Fruit fly (Drosophila melanogaster) whole organism, prepupa: Measurements from ENCODE around the gene p38b.

Source experiments
- Blimp-1 ChIP-seq: fragments of 200-800 bp; sonication (Bioruptor generic); optimal IDR thresholded peaks from 3 replicates; lab custom pipeline; 2017; ENCODE audit warnings: missing biosample characterization, missing genetic modification characterization, mild to moderate bottlenecking, moderate library complexity, missing genetic modification reagents
- CG10631 ChIP-seq: fragments of 200-800 bp; sonication (Bioruptor generic); optimal IDR thresholded peaks from 2 replicates; lab custom pipeline; 2016; ENCODE audit warnings: missing biosample characterization, missing genetic modification characterization
- CG11294 ChIP-seq: fragments of 200-800 bp; sonication (Bioruptor generic); IDR thresholded peaks from 2 replicates; pipeline ENCODE4 v1.3.6; 2022; ENCODE audit warnings: missing biosample characterization, missing genetic modification characterization
- CG11762 ChIP-seq: fragments of 200-800 bp; sonication (Bioruptor generic); optimal IDR thresholded peaks from 3 replicates; lab custom pipeline; 2016; ENCODE audit warnings: missing biosample characterization, missing genetic modification characterization; ENCODE audit not compliant: insufficient read depth
- CG1621 ChIP-seq: fragments of 200-800 bp; sonication (Bioruptor generic); optimal IDR thresholded peaks from 3 replicates; lab custom pipeline; 2018; ENCODE audit warnings: missing biosample characterization, mild to moderate bottlenecking, missing genetic modification characterization
- CG16779 ChIP-seq: fragments of 200-800 bp; sonication (Bioruptor generic); optimal IDR thresholded peaks from 3 replicates; lab custom pipeline; 2017; ENCODE audit warnings: missing biosample characterization, mild to moderate bottlenecking, missing genetic modification characterization
- CG3032 ChIP-seq: fragments of 200-800 bp; optimal IDR thresholded peaks from 2 replicates; lab custom pipeline; 2019; ENCODE audit warnings: missing biosample characterization, mild to moderate bottlenecking, missing genetic modification characterization, moderate library complexity
- CG31627 ChIP-seq: fragments of 200-800 bp; sonication (Bioruptor generic); optimal IDR thresholded peaks from 3 replicates; lab custom pipeline; 2016; ENCODE audit warnings: missing biosample characterization, missing genetic modification characterization
- CG32006 ChIP-seq: fragments of 200-800 bp; sonication (Bioruptor generic); optimal IDR thresholded peaks from 3 replicates; lab custom pipeline; 2017; ENCODE audit warnings: missing biosample characterization, mild to moderate bottlenecking, missing genetic modification characterization
- CG34406 ChIP-seq: fragments of 200-800 bp; sonication (Bioruptor generic); optimal IDR thresholded peaks from 3 replicates; lab custom pipeline; 2016; ENCODE audit warnings: missing biosample characterization, missing genetic modification characterization
- CG3919 ChIP-seq: fragments of 200-800 bp; sonication (Bioruptor generic); optimal IDR thresholded peaks from 3 replicates; lab custom pipeline; 2016; ENCODE audit warnings: missing biosample characterization, missing genetic modification characterization
- CG4318 ChIP-seq: fragments of 200-800 bp; sonication (Bioruptor generic); optimal IDR thresholded peaks from 3 replicates; lab custom pipeline; 2017; ENCODE audit warnings: missing biosample characterization, mild to moderate bottlenecking, missing genetic modification characterization
- CG6163 ChIP-seq: fragments of 200-800 bp; sonication (Bioruptor generic); IDR thresholded peaks from 3 replicates; pipeline ENCODE4 v1.3.6; 2022; ENCODE audit warnings: missing biosample characterization, missing genetic modification characterization
- CG6276 ChIP-seq: fragments of 200-800 bp; sonication (Bioruptor generic); optimal IDR thresholded peaks from 2 replicates; lab custom pipeline; 2017; ENCODE audit warnings: missing biosample characterization, mild to moderate bottlenecking, missing genetic modification characterization
- CG6792 ChIP-seq: fragments of 200-800 bp; sonication (Bioruptor generic); optimal IDR thresholded peaks from 3 replicates; lab custom pipeline; 2016; ENCODE audit warnings: missing biosample characterization, missing genetic modification characterization
- CG6808 ChIP-seq: fragments of 200-800 bp; sonication (Bioruptor generic); optimal IDR thresholded peaks from 3 replicates; lab custom pipeline; 2017; ENCODE audit warnings: missing biosample characterization, missing genetic modification characterization, mild to moderate bottlenecking, moderate library complexity, missing genetic modification reagents
- CG6854 ChIP-seq: fragments of 200-800 bp; sonication (Bioruptor generic); optimal IDR thresholded peaks from 2 replicates; lab custom pipeline; 2017; ENCODE audit warnings: missing biosample characterization, mild to moderate bottlenecking, missing genetic modification characterization
- CG8119 ChIP-seq: fragments of 200-800 bp; sonication (Bioruptor generic); IDR thresholded peaks from 3 replicates; pipeline ENCODE4 v1.3.6; 2022; ENCODE audit warnings: missing biosample characterization, missing genetic modification characterization
- CG8319 ChIP-seq: fragments of 200-800 bp; sonication (Bioruptor generic); optimal IDR thresholded peaks from 3 replicates; lab custom pipeline; 2016; ENCODE audit warnings: missing biosample characterization, missing genetic modification characterization
- CG8632 ChIP-seq: fragments of 200-800 bp; sonication (Bioruptor generic); optimal IDR thresholded peaks from 3 replicates; lab custom pipeline; 2016; ENCODE audit warnings: missing biosample characterization, missing genetic modification characterization
- Eip75B ChIP-seq: fragments of 200-800 bp; sonication (Bioruptor generic); optimal IDR thresholded peaks from 3 replicates; lab custom pipeline; 2016; ENCODE audit warnings: missing biosample characterization, missing genetic modification characterization
- Eip78C ChIP-seq: fragments of 200-800 bp; sonication (Bioruptor generic); peaks from one replicate; lab custom pipeline; 2016; ENCODE audit warnings: missing biosample characterization, missing genetic modification characterization
- Ets21C ChIP-seq: fragments of 200-800 bp; sonication (Bioruptor generic); optimal IDR thresholded peaks from 3 replicates; lab custom pipeline; 2016; ENCODE audit warnings: missing biosample characterization, missing genetic modification characterization
- Gug ChIP-seq: fragments of 200-800 bp; sonication (Bioruptor generic); IDR thresholded peaks from 2 replicates; pipeline ENCODE4 v1.3.6; 2022; ENCODE audit warnings: missing biosample characterization, missing genetic modification characterization
- Hr38 ChIP-seq: sonication (Bioruptor generic); optimal IDR thresholded peaks from 2 replicates; lab custom pipeline; 2016; ENCODE audit warnings: missing biosample characterization, missing genetic modification characterization
- Hr4 ChIP-seq: fragments of 200-800 bp; sonication (Bioruptor generic); optimal IDR thresholded peaks from 3 replicates; lab custom pipeline; 2016; ENCODE audit warnings: missing biosample characterization, missing genetic modification characterization
- Lpt ChIP-seq: fragments of 200-800 bp; sonication (Bioruptor generic); optimal IDR thresholded peaks from 3 replicates; lab custom pipeline; 2016; ENCODE audit warnings: missing biosample characterization, missing genetic modification characterization
- Met ChIP-seq: fragments of 200-800 bp; sonication (Bioruptor generic); optimal IDR thresholded peaks from 3 replicates; lab custom pipeline; 2016; ENCODE audit warnings: missing biosample characterization, missing genetic modification characterization
- OdsH ChIP-seq: fragments of 200-800 bp; sonication (Bioruptor generic); optimal IDR thresholded peaks from 3 replicates; lab custom pipeline; 2016; ENCODE audit warnings: missing biosample characterization, missing genetic modification characterization
- Smox ChIP-seq: fragments of 200-800 bp; sonication (Bioruptor generic); optimal IDR thresholded peaks from 3 replicates; lab custom pipeline; 2016; ENCODE audit warnings: missing biosample characterization, missing genetic modification characterization
- Sox102F ChIP-seq: fragments of 200-800 bp; sonication (Bioruptor generic); optimal IDR thresholded peaks from 2 replicates; lab custom pipeline; 2016; ENCODE audit warnings: missing biosample characterization, mild to moderate bottlenecking, missing genetic modification characterization
- Sox14 ChIP-seq: fragments of 200-800 bp; sonication (Bioruptor generic); optimal IDR thresholded peaks from 3 replicates; lab custom pipeline; 2016; ENCODE audit warnings: missing biosample characterization, missing genetic modification characterization
- achi ChIP-seq: fragments of 200-800 bp; sonication (Bioruptor generic); optimal IDR thresholded peaks from 3 replicates; lab custom pipeline; 2016; ENCODE audit warnings: missing biosample characterization, missing genetic modification characterization
- eg ChIP-seq: fragments of 200-800 bp; sonication (Bioruptor generic); IDR thresholded peaks from 3 replicates; pipeline ENCODE4 v1.3.6; 2022; ENCODE audit warnings: missing biosample characterization, missing genetic modification characterization
- fd59A ChIP-seq: fragments of 200-800 bp; sonication (Bioruptor generic); optimal IDR thresholded peaks from 2 replicates; lab custom pipeline; 2017; ENCODE audit warnings: missing biosample characterization, mild to moderate bottlenecking, missing genetic modification characterization, missing genetic modification reagents
- fd85E ChIP-seq: fragments of 200-800 bp; sonication (Bioruptor generic); optimal IDR thresholded peaks from 3 replicates; lab custom pipeline; 2016; ENCODE audit warnings: missing biosample characterization, missing genetic modification characterization
- fkh ChIP-seq: fragments of 200-800 bp; sonication (Bioruptor generic); optimal IDR thresholded peaks from 3 replicates; lab custom pipeline; 2017; ENCODE audit warnings: missing biosample characterization, mild to moderate bottlenecking, missing genetic modification characterization, moderate library complexity
- net ChIP-seq: fragments of 200-800 bp; sonication (Bioruptor generic); optimal IDR thresholded peaks from 3 replicates; lab custom pipeline; 2016; ENCODE audit warnings: missing biosample characterization, missing genetic modification characterization
- spab ChIP-seq: fragments of 200-800 bp; sonication (Bioruptor generic); optimal IDR thresholded peaks from 2 replicates; lab custom pipeline; 2017; ENCODE audit warnings: missing biosample characterization, mild to moderate bottlenecking, missing genetic modification characterization, missing genetic modification reagents
- ss ChIP-seq, 2 experiments: fragments of 200-800 bp; sonication (Bioruptor generic); optimal IDR thresholded peaks; 2 replicates in 1 of 2; 3 replicates in 1 of 2; lab custom pipeline; 2017 to 2018; ENCODE audit warnings: mild to moderate bottlenecking in 2 of 2, missing biosample characterization in 2 of 2, missing genetic modification characterization in 2 of 2, moderate library complexity in 1 of 2
- svp ChIP-seq: fragments of 200-800 bp; sonication (Bioruptor generic); peaks from one replicate; lab custom pipeline; 2016; ENCODE audit warnings: missing biosample characterization, missing genetic modification characterization
- topi ChIP-seq: fragments of 200-800 bp; sonication (Bioruptor generic); optimal IDR thresholded peaks from 3 replicates; lab custom pipeline; 2016; ENCODE audit warnings: missing biosample characterization, missing genetic modification characterization

Gene p38b

dm6 chr2L:13778648-13779047 lies 1.8 kb upstream of the p38b start (continued):
- TF ChIP-seq Eip78C (GFP tag; lab: Kevin White, UChicago) (peak; percentile 83), Hr38 (GFP tag; lab: Kevin White, UChicago) (no peak), CG6792 (GFP tag; lab: Kevin White, UChicago) (peak; percentile 14), Sox14 (GFP tag; lab: Kevin White, UChicago) (peak; percentile 40), fd59A (GFP tag; lab: Kevin White, UChicago) (no peak), Lpt (peak; percentile 57), achi (GFP tag; lab: Kevin White, UChicago) (peak; percentile 56), Eip75B (GFP tag; lab: Kevin White, UChicago) (peak; percentile 2), Smox (GFP tag; lab: Kevin White, UChicago) (no peak), CG11294 (peak; percentile 61), CG8119 (peak; percentile 87), CG4318 (GFP tag; lab: Kevin White, UChicago) (peak; percentile 77), CG8632 (GFP tag; lab: Kevin White, UChicago) (no peak), CG31627 (GFP tag; lab: Kevin White, UChicago) (peak; percentile 10), eg (GFP tag; lab: Robert Waterston, UW) (peak; percentile 83)

DNA sequence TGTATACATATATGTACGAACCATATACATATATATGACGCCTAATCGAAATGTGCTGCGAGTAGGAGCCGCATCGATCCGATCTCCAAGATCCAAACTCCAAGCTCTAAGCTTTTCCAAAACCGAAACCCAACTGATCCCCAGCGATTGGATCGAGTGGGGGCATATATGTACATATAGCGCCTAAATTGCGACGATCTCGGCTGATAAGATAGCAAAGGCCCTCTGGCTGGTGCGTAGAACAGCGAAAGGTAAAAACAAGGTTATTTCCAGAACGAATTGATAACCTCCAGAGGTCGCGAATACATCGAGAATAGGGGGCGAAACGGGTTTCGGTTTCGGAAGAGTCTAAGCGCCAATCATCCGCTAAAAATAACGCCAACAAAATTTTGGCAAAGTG lies 1.3 kb upstream of the p38b start:
- peak; percentile 83 for TF ChIP-seq svp
- no peak for TF ChIP-seq CG31627 (GFP tag; lab: Kevin White, UChicago)
- TF ChIP-seq CG3919 = no peak
- TF ChIP-seq Smox (GFP tag; lab: Kevin White, UChicago) = no peak

DNA sequence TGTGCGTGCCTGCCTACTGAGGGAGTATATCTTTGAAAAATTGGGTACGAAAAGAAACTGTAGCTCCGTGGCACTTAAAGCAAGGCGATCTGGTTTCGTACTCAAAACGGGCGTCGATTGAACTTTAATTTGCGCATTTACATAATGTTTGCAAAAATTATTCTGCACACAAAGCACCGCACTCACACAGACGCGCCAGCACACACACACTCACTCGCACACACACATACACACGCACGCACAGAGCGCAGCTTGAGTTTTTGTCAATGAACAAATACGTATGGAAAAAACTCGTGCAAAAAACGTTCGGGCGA lies 737 bp upstream of the p38b start:
- TF ChIP-seq CG11762 (GFP tag; lab: Kevin White, UChicago) (no peak), Gug (GFP tag; lab: Robert Waterston, UW) (no peak), Hr4 (GFP tag; lab: Kevin White, UChicago) (no peak), Sox102F (GFP tag; lab: Kevin White, UChicago) (no peak), eg (GFP tag; lab: Robert Waterston, UW) (no peak), CG1621 (tag; lab: Kevin White, UChicago) (no peak), CG6276 (GFP tag; lab: Kevin White, UChicago) (no peak), CG10631 (GFP tag; lab: Kevin White, UChicago) (no peak), Met (no peak), fkh (GFP tag; lab: Kevin White, UChicago) (no peak), CG32006 (no peak)

DNA sequence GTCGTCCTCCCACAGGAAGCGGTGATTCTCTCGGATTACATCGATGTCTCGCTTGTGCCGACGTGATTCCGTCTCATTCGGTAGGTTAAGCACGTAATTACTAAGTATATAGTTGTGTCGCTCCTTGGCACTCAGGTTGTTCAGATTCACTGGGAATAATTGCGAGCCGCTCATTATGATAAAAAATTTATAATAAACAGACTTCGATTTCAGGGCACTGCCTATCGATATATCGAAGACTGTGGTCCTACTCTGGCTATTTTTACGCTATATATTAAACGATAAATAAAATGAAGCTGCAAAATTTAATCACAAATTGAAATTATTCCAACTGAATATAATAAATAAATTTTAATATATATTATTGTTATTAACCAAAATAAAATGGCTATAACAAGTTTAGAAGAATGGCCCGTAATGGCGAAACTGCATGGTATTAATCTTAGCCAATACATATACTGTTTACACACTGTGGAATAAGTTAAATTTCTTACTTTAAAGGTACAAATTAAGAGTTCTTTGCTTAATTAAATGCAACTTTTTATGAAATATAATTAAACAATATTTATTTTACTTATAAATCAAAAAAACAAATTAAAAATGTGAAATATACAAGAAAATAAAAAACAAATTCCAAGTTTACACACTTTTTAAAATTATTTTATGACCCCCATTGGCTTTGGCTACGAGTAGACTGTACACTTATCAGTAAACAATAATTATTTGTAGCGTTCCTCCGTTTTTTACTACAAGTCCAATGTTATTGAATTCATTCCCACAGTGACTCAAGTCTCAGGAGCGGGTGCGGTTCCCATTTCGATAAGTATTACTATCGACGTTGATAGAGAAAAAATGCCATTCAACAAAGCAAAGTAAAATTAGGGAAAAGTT lies 3.0 kb downstream of the p38b start, which contains the start of gene Eato:
TSS of gene Eato (plus strand) at position 821 of the 891 bp plus-strand sequence.
- no peak; the same call in 2 of the 3 replicates for TF ChIP-seq CG6163
- no peak for TF ChIP-seq spab (GFP tag; lab: Kevin White, UChicago)
- TF ChIP-seq CG6808 (GFP tag; lab: Kevin White, UChicago) = no peak
- peak; percentile 15 for TF ChIP-seq CG34406 (GFP tag; lab: Kevin White, UChicago)
- no peak for TF ChIP-seq Ets21C (GFP tag; lab: Kevin White, UChicago)
- TF ChIP-seq CG32006 = no peak
- peak; percentile 56 for TF ChIP-seq Sox14 (GFP tag; lab: Kevin White, UChicago)
- TF ChIP-seq CG10631 (GFP tag; lab: Kevin White, UChicago) = peak; percentile 39
- TF ChIP-seq CG6792 (GFP tag; lab: Kevin White, UChicago) = no peak
- TF ChIP-seq CG8319 (GFP tag; lab: Kevin White, UChicago) = peak; percentile 17
- TF ChIP-seq eg (GFP tag; lab: Robert Waterston, UW) = no peak; the same call in 2 of the 3 replicates
- TF ChIP-seq ss (GFP tag; optimal IDR thresholded peaks at IDR 0.05; lab: Kevin White, UChicago) = no peak
- no peak for TF ChIP-seq svp
- no peak for TF ChIP-seq CG11762 (GFP tag; lab: Kevin White, UChicago)
- peak; percentile 81 for TF ChIP-seq Eip78C (GFP tag; lab: Kevin White, UChicago)
- TF ChIP-seq OdsH = no peak
- TF ChIP-seq fd85E (GFP tag; lab: Kevin White, UChicago) = no peak
- TF ChIP-seq CG6276 (GFP tag; lab: Kevin White, UChicago) = no peak
- no peak for TF ChIP-seq Hr4 (GFP tag; lab: Kevin White, UChicago)
- TF ChIP-seq CG6854 = no peak
- no peak for TF ChIP-seq net (GFP tag; lab: Kevin White, UChicago)
- TF ChIP-seq fd59A (GFP tag; lab: Kevin White, UChicago) = no peak
- no peak for TF ChIP-seq CG11294
- TF ChIP-seq Gug (GFP tag; lab: Robert Waterston, UW) = peak; percentile 33; the same call in 1 of the 2 replicates
- no peak for TF ChIP-seq achi (GFP tag; lab: Kevin White, UChicago)
- TF ChIP-seq CG3032 (tag; lab: Kevin White, UChicago) = peak; percentile 35
- no peak for TF ChIP-seq Blimp-1 (GFP tag; lab: Kevin White, UChicago)
- TF ChIP-seq CG16779 (tag; lab: Kevin White, UChicago) = no peak
- TF ChIP-seq CG1621 (tag; lab: Kevin White, UChicago) = no peak
- peak; percentile 6 for TF ChIP-seq topi (GFP tag; lab: Kevin White, UChicago)
